Worm (Caenorhabditis elegans) whole organism, L4 larva: Measurements from ENCODE around the gene srbc-42.

Experiments
- fkh-10 ChIP-seq: fragments of 150-350 bp; optimal IDR thresholded peaks from 2 replicates; lab custom pipeline; 2014; ENCODE audit warnings: missing biosample characterization, missing genetic modification reagents, missing genetic modification characterization
- gei-8 ChIP-seq: fragments of 200-800 bp; sonication (Bioruptor generic); optimal IDR thresholded peaks from 2 replicates; lab custom pipeline; 2018; ENCODE audit warnings: mild to moderate bottlenecking, missing genetic modification characterization, missing compliant biosample characterization
- hlh-30 ChIP-seq: sonication (generic microtip); optimal IDR thresholded peaks from 2 replicates; lab custom pipeline; 2017; ENCODE audit warnings: antibody characterized with exemption, mild to moderate bottlenecking, missing genetic modification characterization, missing compliant biosample characterization; ENCODE audit not compliant: insufficient read depth
- nhr-10 ChIP-seq: fragments of 150-350 bp; optimal IDR thresholded peaks from 2 replicates; lab custom pipeline; 2014; ENCODE audit warnings: missing biosample characterization, missing genetic modification characterization
- nhr-11 ChIP-seq: fragments of 150-350 bp; optimal IDR thresholded peaks from 2 replicates; lab custom pipeline; 2014; ENCODE audit warnings: missing biosample characterization, missing genetic modification characterization

- TF ChIP-seq gei-8 (GFP tag; lab: Kevin White, UChicago) (no peak), nhr-11 (tag; lab: Kevin White, UChicago) (no peak), fkh-10 (GFP tag; lab: Kevin White, UChicago) (no peak), hlh-30 (no peak), nhr-10 (tag; lab: Kevin White, UChicago) (no peak)
These were observed 9.3 kb downstream of the srbc-42 start, which contains the start of gene srbc-16 for ce11 chrV:2181738-2182137.
